Fruit fly (Drosophila melanogaster) whole organism, embryonic: ENCODE measurements around the gene fusl.

ENCODE experiments used
- Atf3 ChIP-seq: fragments of 200-800 bp; sonication (Bioruptor generic); optimal IDR thresholded peaks from 3 replicates; lab custom pipeline; 2016; ENCODE audit warnings: missing biosample characterization, missing genetic modification characterization
- C15 ChIP-seq: fragments of 200-800 bp; sonication (Bioruptor generic); IDR thresholded peaks from 3 replicates; pipeline ENCODE4 v1.3.6; 2022; ENCODE audit warnings: missing biosample characterization, missing genetic modification characterization
- CG10267 ChIP-seq: fragments of 200-800 bp; sonication (Bioruptor generic); optimal IDR thresholded peaks from 2 replicates; lab custom pipeline; 2018; ENCODE audit warnings: missing biosample characterization, mild to moderate bottlenecking, missing genetic modification characterization, moderate library complexity
- CG10462 ChIP-seq: fragments of 200-800 bp; sonication (Bioruptor generic); optimal IDR thresholded peaks from 2 replicates; lab custom pipeline; 2016; ENCODE audit warnings: missing biosample characterization, missing genetic modification characterization
- CG10979 ChIP-seq: fragments of 200-800 bp; sonication (Bioruptor generic); optimal IDR thresholded peaks from 2 replicates; lab custom pipeline; 2018; ENCODE audit warnings: missing biosample characterization, mild to moderate bottlenecking, missing genetic modification characterization, moderate library complexity
- CG12299 ChIP-seq: fragments of 200-800 bp; sonication (Bioruptor generic); optimal IDR thresholded peaks from 2 replicates; lab custom pipeline; 2018; ENCODE audit warnings: missing biosample characterization, mild to moderate bottlenecking, missing genetic modification characterization
- CG14860 ChIP-seq: fragments of 200-800 bp; sonication (Bioruptor generic); IDR thresholded peaks from 3 replicates; pipeline ENCODE4 v1.3.6; 2022; ENCODE audit warnings: missing biosample characterization, missing genetic modification characterization; ENCODE audit not compliant: partially characterized antibody
- CG1647 ChIP-seq: fragments of 200-800 bp; sonication (Bioruptor generic); optimal IDR thresholded peaks from 3 replicates; lab custom pipeline; 2016; ENCODE audit warnings: missing biosample characterization, missing genetic modification characterization
- CG17328 ChIP-seq: fragments of 200-800 bp; sonication (Bioruptor generic); IDR thresholded peaks from 2 replicates; pipeline ENCODE4 v1.3.6; 2022; ENCODE audit warnings: missing biosample characterization, missing genetic modification characterization
- CG1832 ChIP-seq: fragments of 200-800 bp; sonication (Bioruptor generic); optimal IDR thresholded peaks from 2 replicates; lab custom pipeline; 2017; ENCODE audit warnings: missing biosample characterization, mild to moderate bottlenecking, missing genetic modification characterization, inconsistent platforms
- CG2199 ChIP-seq: fragments of 200-800 bp; sonication (Bioruptor generic); IDR thresholded peaks from 3 replicates; pipeline ENCODE4 v1.3.6; 2022; ENCODE audit warnings: missing biosample characterization, missing genetic modification characterization
- CG2202 ChIP-seq: fragments of 200-800 bp; sonication (Bioruptor generic); optimal IDR thresholded peaks from 2 replicates; lab custom pipeline; 2018; ENCODE audit warnings: missing biosample characterization, mild to moderate bottlenecking, missing genetic modification characterization
- CG30403 ChIP-seq: fragments of 200-800 bp; sonication (Bioruptor generic); optimal IDR thresholded peaks from 3 replicates; lab custom pipeline; 2016; ENCODE audit warnings: missing biosample characterization, missing genetic modification characterization
- CG6175 ChIP-seq: fragments of 200-800 bp; sonication (Bioruptor generic); IDR thresholded peaks from 3 replicates; pipeline ENCODE4 v1.3.6; 2022; ENCODE audit warnings: missing biosample characterization, missing genetic modification characterization
- CG7963 ChIP-seq: fragments of 200-800 bp; sonication (Bioruptor generic); IDR thresholded peaks from 3 replicates; pipeline ENCODE4 v1.3.6; 2022; ENCODE audit warnings: missing biosample characterization, missing genetic modification characterization; ENCODE audit not compliant: partially characterized antibody
- CG8290 ChIP-seq, 3 experiments: fragments of 200-800 bp; sonication (Bioruptor generic); optimal IDR thresholded peaks; 2 replicates each; lab custom pipeline; 2016 to 2019; ENCODE audit warnings: missing biosample characterization in 3 of 3, missing genetic modification characterization in 3 of 3, mild to moderate bottlenecking in 2 of 3, moderate library complexity in 1 of 3
- CG9609 ChIP-seq: fragments of 200-800 bp; sonication (Bioruptor generic); optimal IDR thresholded peaks from 3 replicates; lab custom pipeline; 2016; ENCODE audit warnings: missing biosample characterization, missing genetic modification characterization
- CG9932 ChIP-seq: fragments of 200-800 bp; sonication (Bioruptor generic); IDR thresholded peaks from 2 replicates; pipeline ENCODE4 v1.3.6; 2022; ENCODE audit warnings: missing biosample characterization, missing genetic modification characterization
- Dp ChIP-seq: fragments of 200-800 bp; sonication (Bioruptor generic); optimal IDR thresholded peaks from 2 replicates; lab custom pipeline; 2018; ENCODE audit warnings: missing biosample characterization, mild to moderate bottlenecking, missing genetic modification characterization, moderate library complexity
- Ets65A ChIP-seq: fragments of 200-800 bp; sonication (Bioruptor generic); peaks from one replicate; lab custom pipeline; 2016; ENCODE audit warnings: missing biosample characterization, missing genetic modification characterization
- Hr51 ChIP-seq, 2 experiments: fragments of 200-800 bp; sonication (Bioruptor generic); optimal IDR thresholded peaks; 2 replicates in 1 of 2; 3 replicates in 1 of 2; lab custom pipeline; 2016 to 2018; ENCODE audit warnings: missing biosample characterization in 2 of 2, missing genetic modification characterization in 2 of 2, mild to moderate bottlenecking in 1 of 2, moderate library complexity in 1 of 2
- Lpt ChIP-seq: fragments of >200 bp; optimal IDR thresholded peaks from 2 replicates; lab custom pipeline; 2018; ENCODE audit warnings: missing biosample characterization, missing genetic modification characterization
- NfI ChIP-seq: fragments of 200-800 bp; sonication (Bioruptor generic); optimal IDR thresholded peaks from 3 replicates; lab custom pipeline; 2018; ENCODE audit warnings: missing biosample characterization, mild to moderate bottlenecking, missing genetic modification characterization, moderate library complexity
- Pdp1 ChIP-seq, 2 experiments: fragments of 200-800 bp; sonication (Bioruptor generic); optimal IDR thresholded peaks; 3 replicates each; lab custom pipeline; 2016; ENCODE audit warnings: missing biosample characterization in 2 of 2, missing genetic modification characterization in 2 of 2, mild to moderate bottlenecking in 1 of 2, moderate library complexity in 1 of 2
- Sry-β ChIP-seq: fragments of 200-800 bp; sonication (Bioruptor generic); optimal IDR thresholded peaks from 2 replicates; lab custom pipeline; 2018; ENCODE audit warnings: missing biosample characterization, mild to moderate bottlenecking, missing genetic modification characterization, moderate library complexity
- ap ChIP-seq: fragments of 200-800 bp; sonication (Bioruptor generic); IDR thresholded peaks from 2 replicates; pipeline ENCODE4 v1.3.6; 2022; ENCODE audit warnings: missing biosample characterization, missing genetic modification characterization
- bab2 ChIP-seq: fragments of 200-800 bp; sonication (Bioruptor generic); optimal IDR thresholded peaks from 2 replicates; lab custom pipeline; 2016; ENCODE audit warnings: missing biosample characterization, missing genetic modification characterization
- bigmax ChIP-seq: fragments of 200-800 bp; sonication (Bioruptor generic); optimal IDR thresholded peaks from 2 replicates; lab custom pipeline; 2018; ENCODE audit warnings: missing biosample characterization, mild to moderate bottlenecking, missing genetic modification characterization
- corto ChIP-seq: fragments of 200-800 bp; sonication (Bioruptor generic); optimal IDR thresholded peaks from 2 replicates; lab custom pipeline; 2016; ENCODE audit warnings: missing biosample characterization, mild to moderate bottlenecking, missing genetic modification characterization, moderate library complexity
- dimm ChIP-seq: fragments of 200-800 bp; sonication (Bioruptor generic); IDR thresholded peaks from 2 replicates; pipeline ENCODE4 v1.3.6; 2022; ENCODE audit warnings: missing biosample characterization, missing genetic modification characterization
- esg ChIP-seq: fragments of 200-800 bp; sonication (Bioruptor generic); conservative IDR thresholded peaks from 2 replicates; pipeline ENCODE4 v1.3.6; 2022; ENCODE audit warnings: missing biosample characterization, missing genetic modification characterization
- eyg ChIP-seq: fragments of 200-800 bp; sonication (Bioruptor generic); optimal IDR thresholded peaks from 3 replicates; lab custom pipeline; 2016; ENCODE audit warnings: missing biosample characterization, missing genetic modification characterization
- fd64A ChIP-seq: fragments of 200-800 bp; sonication (Bioruptor generic); optimal IDR thresholded peaks from 3 replicates; lab custom pipeline; 2018; ENCODE audit warnings: missing biosample characterization, mild to moderate bottlenecking, missing genetic modification characterization
- gcm2 ChIP-seq: fragments of 200-800 bp; sonication (Bioruptor generic); optimal IDR thresholded peaks from 2 replicates; lab custom pipeline; 2016; ENCODE audit warnings: missing biosample characterization, missing genetic modification characterization
- gt ChIP-seq: fragments of 200-800 bp; sonication (Bioruptor generic); IDR thresholded peaks from 2 replicates; pipeline ENCODE4 v1.3.6; 2022; ENCODE audit warnings: missing biosample characterization, missing genetic modification characterization
- ind ChIP-seq: fragments of 200-800 bp; sonication (Bioruptor generic); optimal IDR thresholded peaks from 3 replicates; lab custom pipeline; 2016; ENCODE audit warnings: missing biosample characterization, missing genetic modification characterization
- lola ChIP-seq, 3 experiments: fragments of >200 bp in 2 of 3; fragments of 200-800 bp in 1 of 3; sonication (Bioruptor generic) in 1 of 3; optimal IDR thresholded peaks; 2 replicates each; lab custom pipeline; 2017 to 2019; ENCODE audit warnings: missing biosample characterization in 3 of 3, missing genetic modification characterization in 3 of 3, mild to moderate bottlenecking in 1 of 3, moderate library complexity in 1 of 3
- onecut ChIP-seq: fragments of 200-800 bp; sonication (Bioruptor generic); IDR thresholded peaks from 2 replicates; pipeline ENCODE4 v1.3.6; 2022; ENCODE audit warnings: missing biosample characterization, missing genetic modification characterization
- otp ChIP-seq: fragments of 200-800 bp; sonication (Bioruptor generic); IDR thresholded peaks from 3 replicates; pipeline ENCODE4, ENCODE4 v1.3.6; 2022; ENCODE audit warnings: missing biosample characterization, missing genetic modification characterization
- pb ChIP-seq: fragments of 200-800 bp; sonication (Bioruptor generic); optimal IDR thresholded peaks from 3 replicates; lab custom pipeline; 2016; ENCODE audit warnings: missing biosample characterization, missing genetic modification characterization
- pfk ChIP-seq: fragments of 200-800 bp; sonication (Bioruptor generic); optimal IDR thresholded peaks from 2 replicates; lab custom pipeline; 2018; ENCODE audit warnings: missing biosample characterization, mild to moderate bottlenecking, missing genetic modification characterization, moderate library complexity
- pros ChIP-seq: fragments of 200-800 bp; sonication (Bioruptor generic); optimal IDR thresholded peaks from 3 replicates; lab custom pipeline; 2019; ENCODE audit warnings: missing biosample characterization, mild to moderate bottlenecking, missing genetic modification characterization, moderate library complexity
- ranshi ChIP-seq: fragments of 200-800 bp; sonication (Bioruptor generic); IDR thresholded peaks from 2 replicates; pipeline ENCODE4 v1.3.6; 2022; ENCODE audit warnings: missing biosample characterization, missing genetic modification characterization
- row ChIP-seq: fragments of 200-800 bp; sonication (Bioruptor generic); IDR thresholded peaks from 3 replicates; pipeline ENCODE4 v1.3.6; 2022; ENCODE audit warnings: missing biosample characterization, missing genetic modification characterization
- sim ChIP-seq: fragments of 200-800 bp; sonication (Bioruptor generic); IDR thresholded peaks from 2 replicates; pipeline ENCODE4 v1.3.6; 2022; ENCODE audit warnings: missing biosample characterization, missing genetic modification characterization
- sima ChIP-seq: fragments of 200-800 bp; sonication (Bioruptor generic); optimal IDR thresholded peaks from 2 replicates; lab custom pipeline; 2016; ENCODE audit warnings: missing biosample characterization, missing genetic modification characterization
- tin ChIP-seq: fragments of 200-800 bp; sonication (Bioruptor generic); optimal IDR thresholded peaks from 3 replicates; lab custom pipeline; 2016; ENCODE audit warnings: missing biosample characterization, missing genetic modification characterization
- toy ChIP-seq: fragments of 200-800 bp; sonication (Bioruptor generic); IDR thresholded peaks from 2 replicates; pipeline ENCODE4 v1.3.6; 2022; ENCODE audit warnings: missing biosample characterization, missing genetic modification characterization
- usp ChIP-seq: fragments of >200 bp; optimal IDR thresholded peaks from 2 replicates; lab custom pipeline; 2017; ENCODE audit warnings: missing biosample characterization, missing genetic modification characterization
- vvl ChIP-seq: fragments of 200-800 bp; sonication (Bioruptor generic); IDR thresholded peaks from 2 replicates; pipeline ENCODE4 v1.3.6; 2022; ENCODE audit warnings: missing biosample characterization, missing genetic modification characterization
- yki ChIP-seq: fragments of >200 bp; optimal IDR thresholded peaks from 3 replicates; lab custom pipeline; 2018

Gene fusl

DNA sequence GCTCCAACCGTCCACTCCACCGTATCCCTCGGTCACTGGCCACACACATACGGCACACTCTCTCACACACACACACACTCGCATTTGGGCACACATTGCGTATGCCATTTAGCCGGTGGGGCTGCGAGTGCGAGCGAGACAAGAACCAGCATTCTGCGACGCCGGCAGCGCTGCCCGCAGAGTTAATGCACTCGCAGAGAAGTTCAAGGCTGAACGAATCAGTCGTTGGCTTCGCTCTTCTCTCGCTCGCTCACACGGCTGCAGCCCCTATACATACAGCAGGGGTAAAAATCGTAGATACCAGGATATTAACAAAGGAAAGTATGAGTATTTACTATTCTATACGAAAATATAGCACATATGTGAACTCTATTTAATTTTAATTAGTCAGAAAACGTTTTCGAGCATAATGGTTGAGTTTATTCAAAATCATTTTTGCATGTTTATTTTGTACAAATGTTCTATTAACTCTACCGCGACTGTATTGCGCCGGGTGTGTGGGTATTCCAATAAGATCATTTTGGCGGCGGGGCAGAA lies 44.8 kb downstream of the fusl start (continued):
- TF ChIP-seq CG2202 (peak; percentile 76), tin (GFP tag; lab: Kevin White, UChicago) (peak; percentile 71), bab2 (GFP tag; lab: Kevin White, UChicago) (peak; percentile 55), dimm (GFP tag; lab: Robert Waterston, UW) (no peak), CG9932 (GFP tag; lab: Robert Waterston, UW) (no peak), CG1647 (no peak), ind (GFP tag; lab: Kevin White, UChicago) (peak; percentile 67), Pdp1 (GFP tag; optimal IDR thresholded peaks at IDR 0.05; lab: Kevin White, UChicago) (peak; percentile 24 to 45), Ets65A (GFP tag; lab: Kevin White, UChicago) (peak; percentile 89), NfI (GFP tag; lab: Kevin White, UChicago) (peak; percentile 62), CG6175 (GFP tag; lab: Robert Waterston, UW) (no peak), yki (lab: Kevin White, UChicago) (peak; percentile 31), bigmax (GFP tag; lab: Kevin White, UChicago) (no peak), CG2199 (GFP tag; lab: Robert Waterston, UW) (no peak), gt (GFP tag; lab: Robert Waterston, UW) (0 out of 2 replicates have a peak, but pooled peaks have one; percentile 20), CG14860 (GFP tag; lab: Robert Waterston, UW) (no peak), Lpt (no peak), CG12299 (tag; lab: Kevin White, UChicago) (peak; percentile 28), Atf3 (GFP tag; lab: Kevin White, UChicago) (peak; percentile 32), ranshi (GFP tag; lab: Robert Waterston, UW) (0 out of 2 replicates have a peak, but pooled peaks have one; percentile 35), row (GFP tag; lab: Robert Waterston, UW) (peak; percentile 91), pb (GFP tag; lab: Kevin White, UChicago) (peak; percentile 25), CG10267 (tag; lab: Kevin White, UChicago) (peak; percentile 79), corto (GFP tag; lab: Kevin White, UChicago) (peak; percentile 98), onecut (peak; percentile 67), C15 (GFP tag; lab: Robert Waterston, UW) (no peak), sima (no peak), Dp (GFP tag; lab: Kevin White, UChicago) (no peak), esg (peak; percentile 65), ap (GFP tag; lab: Robert Waterston, UW) (no peak), pros (no peak), Hr51 (GFP tag; optimal IDR thresholded peaks at IDR 0.05; lab: Kevin White, UChicago) (peak; percentile 30 to 74), Sry-β (GFP tag; lab: Kevin White, UChicago) (peak; percentile 14), toy (GFP tag; lab: Robert Waterston, UW) (no peak), fd64A (peak; percentile 65), gcm2 (GFP tag; lab: Kevin White, UChicago) (peak; percentile 35), CG10462 (GFP tag; lab: Kevin White, UChicago) (peak; percentile 74), CG7963 (GFP tag; lab: Robert Waterston, UW) (no peak), CG30403 (peak; percentile 74), CG17328 (peak; percentile 72), CG1832 (peak; percentile 79), eyg (GFP tag; lab: Kevin White, UChicago) (no peak), CG10979 (peak; percentile 91), CG9609 (no peak), lola (GFP tag; optimal IDR thresholded peaks at IDR 0.05; lab: Kevin White, UChicago) (peak in 1 of 3 experiments; percentile 86), sim (GFP tag; lab: Robert Waterston, UW) (no peak), CG8290 (GFP tag; optimal IDR thresholded peaks at IDR 0.05; lab: Kevin White, UChicago) (peak; percentile 68), CG8290 (tag; optimal IDR thresholded peaks at IDR 0.05; lab: Kevin White, UChicago) (peak; percentile 36 to 58), usp (GFP tag; lab: Kevin White, UChicago) (no peak), otp (GFP tag; lab: Robert Waterston, UW) (0 out of 3 replicates have a peak, but pooled peaks have one; percentile 43), pfk (GFP tag; lab: Kevin White, UChicago) (no peak), vvl (GFP tag; lab: Robert Waterston, UW) (peak; percentile 80)
